Fruit fly (Drosophila melanogaster) whole organism, embryonic: ENCODE data around the gene CG33941.
A peak's percentile ranks its signal among the peaks of the same experiment; 100 is the strongest.

Source experiments
- Bteb2 ChIP-seq: fragments of 200-800 bp; sonication (Bioruptor generic); optimal IDR thresholded peaks from 2 replicates; lab custom pipeline; 2016; ENCODE audit warnings: missing biosample characterization, missing genetic modification characterization
- CG1024 ChIP-seq: fragments of 200-800 bp; sonication (Bioruptor generic); IDR thresholded peaks from 2 replicates; pipeline ENCODE4 v1.3.6; 2022; ENCODE audit warnings: missing biosample characterization, missing genetic modification characterization
- CG11085 ChIP-seq: fragments of 200-800 bp; sonication (Bioruptor generic); IDR thresholded peaks from 2 replicates; pipeline ENCODE4 v1.3.6; 2022; ENCODE audit warnings: missing biosample characterization, missing genetic modification characterization
- CG11456 ChIP-seq: fragments of 200-800 bp; sonication (Bioruptor generic); IDR thresholded peaks from 3 replicates; pipeline ENCODE4 v1.3.6; 2022; ENCODE audit warnings: missing biosample characterization, missing genetic modification characterization
- CG11695 ChIP-seq: fragments of 200-800 bp; sonication (Bioruptor generic); IDR thresholded peaks from 3 replicates; pipeline ENCODE4 v1.3.6; 2022; ENCODE audit warnings: missing biosample characterization, missing genetic modification characterization
- CG12299 ChIP-seq: fragments of 200-800 bp; sonication (Bioruptor generic); optimal IDR thresholded peaks from 2 replicates; lab custom pipeline; 2018; ENCODE audit warnings: missing biosample characterization, mild to moderate bottlenecking, missing genetic modification characterization
- CG1233 ChIP-seq: fragments of 200-800 bp; sonication (Bioruptor generic); optimal IDR thresholded peaks from 4 replicates; lab custom pipeline; 2018; ENCODE audit warnings: missing biosample characterization, mild to moderate bottlenecking, missing genetic modification characterization
- CG12744 ChIP-seq: fragments of 200-800 bp; sonication (Bioruptor generic); optimal IDR thresholded peaks from 2 replicates; lab custom pipeline; 2016; ENCODE audit warnings: missing biosample characterization, missing genetic modification characterization
- CG13775 ChIP-seq: fragments of 200-800 bp; sonication (Bioruptor generic); optimal IDR thresholded peaks from 3 replicates; lab custom pipeline; 2017; ENCODE audit warnings: missing biosample characterization, mild to moderate bottlenecking, missing genetic modification characterization
- CG14050 ChIP-seq: fragments of 200-800 bp; sonication (Bioruptor generic); IDR thresholded peaks from 3 replicates; pipeline ENCODE4 v1.3.6; 2022; ENCODE audit warnings: missing biosample characterization, missing genetic modification characterization
- CG14710 ChIP-seq: fragments of 200-800 bp; sonication (Bioruptor generic); optimal IDR thresholded peaks from 3 replicates; lab custom pipeline; 2019; ENCODE audit warnings: missing biosample characterization, mild to moderate bottlenecking, missing genetic modification characterization, moderate library complexity
- CG15011 ChIP-seq: fragments of 200-800 bp; sonication (Bioruptor generic); optimal IDR thresholded peaks from 3 replicates; lab custom pipeline; 2018; ENCODE audit warnings: missing biosample characterization, mild to moderate bottlenecking, missing genetic modification characterization
- CG1529 ChIP-seq: fragments of 200-800 bp; sonication (Bioruptor generic); optimal IDR thresholded peaks from 3 replicates; lab custom pipeline; 2018; ENCODE audit warnings: missing biosample characterization, missing genetic modification characterization
- CG17359 ChIP-seq: fragments of 200-800 bp; sonication (Bioruptor generic); optimal IDR thresholded peaks from 3 replicates; lab custom pipeline; 2018; ENCODE audit warnings: missing biosample characterization, mild to moderate bottlenecking, missing genetic modification characterization, moderate library complexity
- CG1792 ChIP-seq: fragments of 200-800 bp; sonication (Bioruptor generic); optimal IDR thresholded peaks from 2 replicates; lab custom pipeline; 2016; ENCODE audit warnings: missing biosample characterization, missing genetic modification characterization
- CG18011 ChIP-seq: fragments of 200-800 bp; sonication (Bioruptor generic); optimal IDR thresholded peaks from 2 replicates; lab custom pipeline; 2017; ENCODE audit warnings: missing biosample characterization, missing genetic modification characterization, mild to moderate bottlenecking, moderate library complexity, missing genotype
- CG18619 ChIP-seq: fragments of 200-800 bp; sonication (Bioruptor generic); optimal IDR thresholded peaks from 3 replicates; lab custom pipeline; 2017; ENCODE audit warnings: missing biosample characterization, mild to moderate bottlenecking, missing genetic modification characterization
- CG18764 ChIP-seq: fragments of 200-800 bp; sonication (Bioruptor generic); optimal IDR thresholded peaks from 3 replicates; lab custom pipeline; 2016; ENCODE audit warnings: missing biosample characterization, missing genetic modification characterization
- CG2120 ChIP-seq: fragments of 200-800 bp; sonication (Bioruptor generic); optimal IDR thresholded peaks from 3 replicates; lab custom pipeline; 2016; ENCODE audit warnings: missing biosample characterization, missing genetic modification characterization
- CG2202 ChIP-seq: fragments of 200-800 bp; sonication (Bioruptor generic); optimal IDR thresholded peaks from 2 replicates; lab custom pipeline; 2018; ENCODE audit warnings: missing biosample characterization, mild to moderate bottlenecking, missing genetic modification characterization
- CG30020 ChIP-seq: fragments of 200-800 bp; optimal IDR thresholded peaks from 2 replicates; lab custom pipeline; 2019; ENCODE audit warnings: missing biosample characterization, mild to moderate bottlenecking, missing genetic modification characterization, moderate library complexity
- CG3838 ChIP-seq: fragments of 200-800 bp; sonication (Bioruptor generic); optimal IDR thresholded peaks from 3 replicates; lab custom pipeline; 2016; ENCODE audit warnings: missing biosample characterization, missing genetic modification characterization
- CG4328 ChIP-seq: fragments of 200-800 bp; sonication (Bioruptor generic); optimal IDR thresholded peaks from 3 replicates; lab custom pipeline; 2017; ENCODE audit warnings: missing biosample characterization, missing genetic modification reagents, missing genetic modification characterization
- CG4617 ChIP-seq: fragments of 200-800 bp; sonication (Bioruptor generic); optimal IDR thresholded peaks from 3 replicates; lab custom pipeline; 2016; ENCODE audit warnings: missing biosample characterization, missing genetic modification characterization, borderline replicate concordance
- CG5953 ChIP-seq: fragments of 200-800 bp; sonication (Bioruptor generic); IDR thresholded peaks from 2 replicates; pipeline ENCODE4 v1.3.6; 2022; ENCODE audit warnings: missing biosample characterization, missing genetic modification characterization
- CG6272 ChIP-seq: fragments of 200-800 bp; sonication (Bioruptor generic); IDR thresholded peaks from 2 replicates; pipeline ENCODE4 v1.3.6; 2022; ENCODE audit warnings: missing biosample characterization, missing genetic modification characterization
- CG8359 ChIP-seq: fragments of 200-800 bp; sonication (Bioruptor generic); optimal IDR thresholded peaks from 2 replicates; lab custom pipeline; 2017; ENCODE audit warnings: missing biosample characterization, mild to moderate bottlenecking, missing genetic modification characterization, borderline replicate concordance
- CG8478 ChIP-seq: fragments of >200 bp; optimal IDR thresholded peaks from 2 replicates; lab custom pipeline; 2018
- CG9609 ChIP-seq: fragments of 200-800 bp; sonication (Bioruptor generic); optimal IDR thresholded peaks from 3 replicates; lab custom pipeline; 2016; ENCODE audit warnings: missing biosample characterization, missing genetic modification characterization
- CG9727 ChIP-seq: fragments of 200-800 bp; sonication (Bioruptor generic); optimal IDR thresholded peaks from 3 replicates; lab custom pipeline; 2017; ENCODE audit warnings: missing biosample characterization, mild to moderate bottlenecking, missing genetic modification characterization
- Dad ChIP-seq: fragments of 200-800 bp; sonication (Bioruptor generic); optimal IDR thresholded peaks from 3 replicates; lab custom pipeline; 2016; ENCODE audit warnings: missing biosample characterization, missing genetic modification characterization
- ERR ChIP-seq: fragments of 200-800 bp; sonication (Bioruptor generic); optimal IDR thresholded peaks from 2 replicates; lab custom pipeline; 2016; ENCODE audit warnings: missing biosample characterization, missing genetic modification characterization
- Eip74EF ChIP-seq, 2 experiments: fragments of 200-800 bp in 1 of 2; fragments of >200 bp in 1 of 2; sonication (Bioruptor generic) in 1 of 2; optimal IDR thresholded peaks; 2 replicates each; lab custom pipeline; 2017 to 2019; ENCODE audit warnings: missing biosample characterization in 2 of 2, missing genetic modification characterization in 2 of 2, mild to moderate bottlenecking in 1 of 2, moderate library complexity in 1 of 2
- HLHmδ ChIP-seq: fragments of 200-800 bp; sonication (Bioruptor generic); optimal IDR thresholded peaks from 2 replicates; lab custom pipeline; 2018; ENCODE audit warnings: missing biosample characterization, mild to moderate bottlenecking, missing genetic modification characterization, moderate library complexity
- Hr51 ChIP-seq, 2 experiments: fragments of 200-800 bp; sonication (Bioruptor generic); optimal IDR thresholded peaks; 2 replicates in 1 of 2; 3 replicates in 1 of 2; lab custom pipeline; 2016 to 2018; ENCODE audit warnings: missing biosample characterization in 2 of 2, missing genetic modification characterization in 2 of 2, mild to moderate bottlenecking in 1 of 2, moderate library complexity in 1 of 2
- NFAT ChIP-seq: fragments of 200-800 bp; sonication (Bioruptor generic); IDR thresholded peaks from 2 replicates; pipeline ENCODE4 v1.3.6; 2022; ENCODE audit warnings: missing biosample characterization, missing genetic modification characterization
- NfI ChIP-seq: fragments of 200-800 bp; sonication (Bioruptor generic); optimal IDR thresholded peaks from 3 replicates; lab custom pipeline; 2018; ENCODE audit warnings: missing biosample characterization, mild to moderate bottlenecking, missing genetic modification characterization, moderate library complexity
- Optix ChIP-seq: fragments of 200-800 bp; sonication (Bioruptor generic); IDR thresholded peaks from 3 replicates; pipeline ENCODE4 v1.3.6; 2022; ENCODE audit warnings: missing biosample characterization, missing genetic modification characterization
- Usf ChIP-seq: fragments of 200-800 bp; sonication (Bioruptor generic); optimal IDR thresholded peaks from 2 replicates; lab custom pipeline; 2017; ENCODE audit warnings: missing genotype, missing biosample characterization, missing genetic modification characterization
- cato ChIP-seq: fragments of 200-800 bp; sonication (Bioruptor generic); optimal IDR thresholded peaks from 2 replicates; lab custom pipeline; 2016; ENCODE audit warnings: missing biosample characterization, missing genetic modification characterization, borderline replicate concordance
- dimm ChIP-seq: fragments of 200-800 bp; sonication (Bioruptor generic); IDR thresholded peaks from 2 replicates; pipeline ENCODE4 v1.3.6; 2022; ENCODE audit warnings: missing biosample characterization, missing genetic modification characterization
- dmrt11E ChIP-seq: fragments of 200-800 bp; sonication (Bioruptor generic); optimal IDR thresholded peaks from 3 replicates; lab custom pipeline; 2018; ENCODE audit warnings: missing biosample characterization, mild to moderate bottlenecking, missing genetic modification characterization, moderate library complexity
- eyg ChIP-seq: fragments of 200-800 bp; sonication (Bioruptor generic); optimal IDR thresholded peaks from 3 replicates; lab custom pipeline; 2016; ENCODE audit warnings: missing biosample characterization, missing genetic modification characterization
- fd64A ChIP-seq: fragments of 200-800 bp; sonication (Bioruptor generic); optimal IDR thresholded peaks from 3 replicates; lab custom pipeline; 2018; ENCODE audit warnings: missing biosample characterization, mild to moderate bottlenecking, missing genetic modification characterization
- gro ChIP-seq: fragments of 200-800 bp; sonication (Bioruptor generic); optimal IDR thresholded peaks from 2 replicates; lab custom pipeline; 2016; ENCODE audit warnings: missing biosample characterization, missing genetic modification characterization
- nerfin-2 ChIP-seq: fragments of 200-800 bp; sonication (Bioruptor generic); IDR thresholded peaks from 2 replicates; pipeline ENCODE4 v1.3.6; 2022; ENCODE audit warnings: missing biosample characterization, missing genetic modification characterization; ENCODE audit not compliant: partially characterized antibody
- sc ChIP-seq, 3 experiments: fragments of >200 bp in 2 of 3; fragments of 200-800 bp in 1 of 3; sonication (Bioruptor generic) in 1 of 3; optimal IDR thresholded peaks; 2 replicates in 2 of 3; 3 replicates in 1 of 3; lab custom pipeline; 2017; ENCODE audit warnings: mild to moderate bottlenecking in 1 of 3, missing biosample characterization in 1 of 3, missing genetic modification characterization in 1 of 3, missing genetic modification reagents in 1 of 3
- sqz ChIP-seq: fragments of 200-800 bp; sonication (Bioruptor generic); optimal IDR thresholded peaks from 3 replicates; lab custom pipeline; 2018; ENCODE audit warnings: missing biosample characterization, mild to moderate bottlenecking, missing genetic modification characterization
- toy ChIP-seq: fragments of 200-800 bp; sonication (Bioruptor generic); IDR thresholded peaks from 2 replicates; pipeline ENCODE4 v1.3.6; 2022; ENCODE audit warnings: missing biosample characterization, missing genetic modification characterization
- tup ChIP-seq: fragments of 200-800 bp; sonication (Bioruptor generic); optimal IDR thresholded peaks from 2 replicates; lab custom pipeline; 2016; ENCODE audit warnings: missing biosample characterization, mild to moderate bottlenecking, missing genetic modification characterization, moderate library complexity

The CG33941 gene

dm6 chr4:497724-498123, 30.4 kb downstream of the CG33941 start (continued):
- TF ChIP-seq CG18011 (GFP tag; lab: Kevin White, UChicago), result peak; percentile 70
- TF ChIP-seq CG3838 (GFP tag; lab: Kevin White, UChicago), result peak; percentile 86
- no peak; the same call in 1 of the 2 replicates for TF ChIP-seq toy (GFP tag; lab: Robert Waterston, UW)
- TF ChIP-seq CG1024 (GFP tag; lab: Robert Waterston, UW), result no peak; the same call in 1 of the 2 replicates
- peak; percentile 90 for TF ChIP-seq eyg
- peak; percentile 97 for TF ChIP-seq sqz (GFP tag; lab: Kevin White, UChicago)
- TF ChIP-seq CG12299, result peak; percentile 95
- no peak for TF ChIP-seq NFAT (GFP tag; lab: Robert Waterston, UW)
- peak; percentile 89 for TF ChIP-seq CG11695 (GFP tag; lab: Robert Waterston, UW)
- TF ChIP-seq CG8359 (GFP tag; lab: Kevin White, UChicago), result peak; percentile 92
- TF ChIP-seq fd64A, result peak; percentile 99
- TF ChIP-seq CG2202, result peak; percentile 99
- TF ChIP-seq CG13775 (GFP tag; lab: Kevin White, UChicago), result peak; percentile 73
- TF ChIP-seq CG9609 (GFP tag; lab: Kevin White, UChicago), result peak; percentile 72
- TF ChIP-seq CG14050 (GFP tag; lab: Robert Waterston, UW), result peak; percentile 78
- TF ChIP-seq CG5953 (GFP tag; lab: Robert Waterston, UW), result peak; percentile 68; the same call in 1 of the 2 replicates
- TF ChIP-seq CG11085 (GFP tag; lab: Robert Waterston, UW), result peak; percentile 23; the same call in 1 of the 2 replicates
- TF ChIP-seq CG1792, result peak; percentile 89
- TF ChIP-seq NfI (GFP tag; lab: Kevin White, UChicago), result peak; percentile 76
- peak; percentile 53 for TF ChIP-seq CG2120
- peak; percentile 59 for TF ChIP-seq CG30020 (tag; lab: Kevin White, UChicago)
- TF ChIP-seq Hr51 (GFP tag; optimal IDR thresholded peaks at IDR 0.05; lab: Kevin White, UChicago), result peak; percentile 64 to 92
- TF ChIP-seq Optix (GFP tag; lab: Robert Waterston, UW), result no peak
- TF ChIP-seq ERR (GFP tag; lab: Kevin White, UChicago), result peak; percentile 75
- peak; percentile 96 for TF ChIP-seq CG14710 (tag; lab: Kevin White, UChicago)
- peak; percentile 93 for TF ChIP-seq CG18764
- TF ChIP-seq CG17359 (tag; lab: Kevin White, UChicago), result peak; percentile 95
- no peak for TF ChIP-seq CG6272 (GFP tag; lab: Robert Waterston, UW)
- TF ChIP-seq CG4328, result peak; percentile 96
- no peak for TF ChIP-seq nerfin-2
- TF ChIP-seq CG12744, result peak; percentile 91
- TF ChIP-seq CG1233 (GFP tag; lab: Kevin White, UChicago), result peak; percentile 98
- peak; percentile 94 for TF ChIP-seq CG15011 (GFP tag; lab: Kevin White, UChicago)
- TF ChIP-seq dimm, result no peak
- TF ChIP-seq Usf, result peak; percentile 63
- peak; percentile 80 for TF ChIP-seq cato
- peak; percentile 89 for TF ChIP-seq tup (GFP tag; lab: Kevin White, UChicago)
- peak in 1 of 2 experiments; percentile 90 for TF ChIP-seq Eip74EF (GFP tag; optimal IDR thresholded peaks at IDR 0.05; lab: Kevin White, UChicago)
- peak; percentile 79 for TF ChIP-seq Dad (GFP tag; lab: Kevin White, UChicago)
- peak; percentile 76 for TF ChIP-seq gro (GFP tag; lab: Kevin White, UChicago)
- peak; percentile 94 for TF ChIP-seq dmrt11E (tag; lab: Kevin White, UChicago)
- TF ChIP-seq CG1529, result peak; percentile 95
- TF ChIP-seq CG4617 (GFP tag; lab: Kevin White, UChicago), result peak; percentile 68
- no peak for TF ChIP-seq CG11456 (GFP tag; lab: Robert Waterston, UW)
- peak; percentile 80 for TF ChIP-seq Bteb2
- TF ChIP-seq HLHmδ (GFP tag; lab: Kevin White, UChicago), result peak; percentile 99
- TF ChIP-seq CG9727, result peak; percentile 96
- TF ChIP-seq CG18619, result peak; percentile 95
- no peak for TF ChIP-seq sc (optimal IDR thresholded peaks at IDR 0.05; lab: Kevin White, UChicago)
- peak; percentile 95 for TF ChIP-seq sc (GFP tag; optimal IDR thresholded peaks at IDR 0.05; lab: Kevin White, UChicago)
- TF ChIP-seq CG8478 (lab: Kevin White, UChicago), result no peak
